Worm (Caenorhabditis elegans): ENCODE measurements around the gene eelo-2.

eelo-2 gene

DNA sequence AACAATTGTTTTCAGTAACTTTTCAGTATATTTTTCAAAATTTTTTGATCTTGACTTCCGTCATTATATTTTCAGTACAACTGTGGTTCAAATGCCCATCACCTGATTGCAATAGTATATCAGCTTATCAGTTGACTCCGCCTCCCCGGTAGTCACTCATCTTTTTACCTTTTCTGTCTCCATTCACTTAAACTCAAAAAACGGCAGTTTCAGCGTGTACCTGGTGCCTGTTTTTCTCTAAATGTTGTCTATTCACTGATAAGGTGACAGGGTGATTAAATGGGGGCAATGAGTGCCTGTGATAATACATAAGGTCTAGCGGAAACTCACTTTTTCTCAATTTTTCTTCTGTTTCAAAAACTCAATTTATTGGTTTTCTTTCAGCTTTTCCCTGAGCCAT is 4.7 kb upstream of the eelo-2 start, which contains the start of gene ZK550.2 (continued):
- TF ChIP-seq alr-1 (tag; optimal IDR thresholded peaks at IDR 0.05) (no peak), mbf-1 (tag; optimal IDR thresholded peaks at IDR 0.05) (no peak), ztf-1 (GFP tag; conservative IDR thresholded peaks at IDR 0.05) (no peak), C34F6.9 (tag; optimal IDR thresholded peaks at IDR 0.05) (no peak), snpc-4 (tag; optimal IDR thresholded peaks at IDR 0.05) (no peak), lin-11 (tag; optimal IDR thresholded peaks at IDR 0.05) (no peak), sma-3 (GFP tag; optimal IDR thresholded peaks at IDR 0.05) (peak; percentile 26), skn-1 (tag; optimal IDR thresholded peaks at IDR 0.05) (no peak), nhr-25 (tag; optimal IDR thresholded peaks at IDR 0.05) (no peak), R02D3.7 (tag; optimal IDR thresholded peaks at IDR 0.05) (no peak), lin-13 (GFP tag; optimal IDR thresholded peaks at IDR 0.05) (no peak), mab-5 (tag; optimal IDR thresholded peaks at IDR 0.05) (no peak), ZK546.5 (tag; optimal IDR thresholded peaks at IDR 0.05) (no peak), nhr-237 (tag; optimal IDR thresholded peaks at IDR 0.05) (no peak), zag-1 (tag; optimal IDR thresholded peaks at IDR 0.05) (no peak)

- no peak for TF ChIP-seq sem-4 (tag; optimal IDR thresholded peaks at IDR 0.05)
- TF ChIP-seq fos-1 (tag; optimal IDR thresholded peaks at IDR 0.05), result no peak
- TF ChIP-seq elt-3 (tag; optimal IDR thresholded peaks at IDR 0.05), result no peak
- TF ChIP-seq unc-39 (tag; optimal IDR thresholded peaks at IDR 0.05), result no peak
- TF ChIP-seq mdl-1 (tag; optimal IDR thresholded peaks at IDR 0.05), result no peak
- no peak for TF ChIP-seq crh-2 (tag; optimal IDR thresholded peaks at IDR 0.05)
- no peak for TF ChIP-seq R02D3.7 (tag; optimal IDR thresholded peaks at IDR 0.05)
- TF ChIP-seq aly-2 (tag; optimal IDR thresholded peaks at IDR 0.05), result no peak
- TF ChIP-seq snpc-4 (tag; optimal IDR thresholded peaks at IDR 0.05), result no peak
- no peak for TF ChIP-seq lsy-2 (tag; optimal IDR thresholded peaks at IDR 0.05)
- TF ChIP-seq nhr-23 (tag; optimal IDR thresholded peaks at IDR 0.05), result no peak
- TF ChIP-seq nhr-6 (tag; optimal IDR thresholded peaks at IDR 0.05), result no peak
- no peak for TF ChIP-seq ceh-16 (tag; optimal IDR thresholded peaks at IDR 0.05)
- TF ChIP-seq lin-13 (GFP tag; optimal IDR thresholded peaks at IDR 0.05), result no peak
- no peak for TF ChIP-seq lin-39 (tag; optimal IDR thresholded peaks at IDR 0.05)
- no peak for TF ChIP-seq dmd-4 (tag; optimal IDR thresholded peaks at IDR 0.05)
- no peak for TF ChIP-seq blmp-1 (tag; optimal IDR thresholded peaks at IDR 0.05; ENCODE audit: insufficient read depth)
Observed at ce11 chrIV:17247184-17247583, 2.7 kb upstream of the eelo-2 start.

DNA sequence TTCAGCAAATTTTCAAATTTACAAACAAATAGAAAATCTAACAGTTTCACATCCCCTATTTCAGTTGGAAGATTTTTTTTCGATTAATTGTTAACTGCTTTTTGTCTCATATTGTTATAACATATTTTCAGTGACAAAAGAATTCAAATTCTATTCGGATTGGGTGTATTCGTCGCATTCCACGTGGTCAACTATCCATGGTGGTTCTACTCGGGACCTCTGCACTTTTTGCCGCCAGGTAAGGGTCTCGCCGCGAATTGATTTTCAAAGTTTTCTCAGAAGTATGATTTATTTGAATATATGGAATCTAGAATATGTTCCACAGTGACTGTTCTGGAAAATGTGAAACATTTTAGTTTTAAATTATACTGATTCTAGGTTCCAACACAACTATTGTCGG is 1.4 kb upstream of the eelo-2 start:
- TF ChIP-seq mab-5 (tag; optimal IDR thresholded peaks at IDR 0.05), result no peak
- TF ChIP-seq Y55F3AM.14 (GFP tag; optimal IDR thresholded peaks at IDR 0.05), result no peak
- TF ChIP-seq lin-11 (tag; optimal IDR thresholded peaks at IDR 0.05), result no peak
- no peak for TF ChIP-seq nhr-10 (tag; optimal IDR thresholded peaks at IDR 0.05)
- TF ChIP-seq sma-9 (GFP tag; optimal IDR thresholded peaks at IDR 0.05), result no peak
- TF ChIP-seq sma-9 (tag; optimal IDR thresholded peaks at IDR 0.05), result no peak
- TF ChIP-seq snpc-4 (tag; optimal IDR thresholded peaks at IDR 0.05), result no peak
- no peak for TF ChIP-seq zag-1 (tag; optimal IDR thresholded peaks at IDR 0.05)
- TF ChIP-seq sma-3 (GFP tag; optimal IDR thresholded peaks at IDR 0.05), result no peak
- TF ChIP-seq lin-13 (GFP tag; optimal IDR thresholded peaks at IDR 0.05), result no peak
- no peak for TF ChIP-seq mdl-1 (tag; optimal IDR thresholded peaks at IDR 0.05)
- no peak for TF ChIP-seq peb-1 (tag; optimal IDR thresholded peaks at IDR 0.05)
- TF ChIP-seq R02D3.7 (tag; optimal IDR thresholded peaks at IDR 0.05), result no peak
- no peak for TF ChIP-seq mbf-1 (tag; optimal IDR thresholded peaks at IDR 0.05)
- TF ChIP-seq nhr-25 (tag; optimal IDR thresholded peaks at IDR 0.05), result no peak
- no peak for TF ChIP-seq ceh-16 (tag; optimal IDR thresholded peaks at IDR 0.05)
- TF ChIP-seq unc-62 (GFP tag; optimal IDR thresholded peaks at IDR 0.05), result no peak

- TF ChIP-seq skn-1 (tag; optimal IDR thresholded peaks at IDR 0.05), result no peak
- TF ChIP-seq nhr-10 (tag; optimal IDR thresholded peaks at IDR 0.05), result no peak
- no peak for TF ChIP-seq unc-62 (GFP tag; optimal IDR thresholded peaks at IDR 0.05)
- TF ChIP-seq ceh-82 (tag; optimal IDR thresholded peaks at IDR 0.05), result no peak
- no peak for TF ChIP-seq alr-1 (tag; optimal IDR thresholded peaks at IDR 0.05)
- no peak for TF ChIP-seq C34F6.9 (tag; optimal IDR thresholded peaks at IDR 0.05)
- TF ChIP-seq unc-55 (GFP tag; optimal IDR thresholded peaks at IDR 0.05), result no peak
- no peak for TF ChIP-seq zag-1 (tag; optimal IDR thresholded peaks at IDR 0.05)
- no peak for TF ChIP-seq ztf-11 (tag; optimal IDR thresholded peaks at IDR 0.05)
- no peak for TF ChIP-seq sma-9 (GFP tag; optimal IDR thresholded peaks at IDR 0.05)
- TF ChIP-seq sma-9 (tag; optimal IDR thresholded peaks at IDR 0.05), result no peak
- TF ChIP-seq R02D3.7 (tag; optimal IDR thresholded peaks at IDR 0.05), result no peak
- no peak for TF ChIP-seq dmd-4 (tag; optimal IDR thresholded peaks at IDR 0.05)
- no peak for TF ChIP-seq F13H6.1 (tag; optimal IDR thresholded peaks at IDR 0.05)
- no peak for TF ChIP-seq ztf-4 (tag; optimal IDR thresholded peaks at IDR 0.05)
- no peak for TF ChIP-seq gmeb-1 (tag; optimal IDR thresholded peaks at IDR 0.05)
- TF ChIP-seq lin-39 (tag; optimal IDR thresholded peaks at IDR 0.05), result no peak
- no peak for TF ChIP-seq sma-3 (GFP tag; optimal IDR thresholded peaks at IDR 0.05)
- no peak for TF ChIP-seq nhr-129 (tag; optimal IDR thresholded peaks at IDR 0.05)
- no peak for TF ChIP-seq nhr-21 (tag; optimal IDR thresholded peaks at IDR 0.05)
Observed at ce11 chrIV:17253435-17253834, 3.5 kb downstream of the eelo-2 start.

Measured in whole organism, L2 larva.